4 fruit fly cellular contexts compared by ENCODE assay signal in the genomic region with DNA sequence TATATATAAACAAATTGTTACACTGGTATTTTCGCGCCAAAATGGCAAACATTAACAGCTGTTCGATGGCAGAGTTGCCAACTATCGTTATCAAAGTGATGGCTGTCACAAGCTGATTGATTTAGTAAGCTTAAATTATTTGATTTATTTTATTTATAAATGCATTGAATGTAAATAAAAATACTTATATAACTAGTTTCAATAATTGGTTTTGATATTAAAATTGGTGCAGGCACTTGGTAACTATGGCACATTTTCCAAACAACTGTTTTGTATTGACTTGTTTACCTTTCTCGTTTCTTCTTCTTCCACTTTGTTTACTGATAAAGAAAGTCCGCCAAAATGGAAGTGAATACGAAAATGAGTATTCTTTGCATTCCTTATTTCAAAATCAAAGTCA.
TF ChIP-seq lines count a peak whose summit lies in the region.

A gene (minus strand): TSS at position 84 of the 400 bp plus-strand sequence.

- TF ChIP-seq CTCF in whole organism, embryonic (GFP tag; optimal IDR thresholded peaks at IDR 0.05; lab: Kevin White, UChicago) = peak; percentile 6

TF ChIP-seq in whole organism, adult, 20 proteins besides CTCF, POLR2A, EP300 and RAD21:
- no peak for TF ChIP-seq CG5204 (GFP tag; optimal IDR thresholded peaks at IDR 0.05; lab: Kevin White, UChicago)
- no peak for TF ChIP-seq toe (GFP tag; optimal IDR thresholded peaks at IDR 0.05; lab: Kevin White, UChicago)
- TF ChIP-seq kay (GFP tag; lab: Kevin White, UChicago; ENCODE audit: borderline replicate concordance) = peak; percentile 87
- TF ChIP-seq CG1620 (GFP tag; optimal IDR thresholded peaks at IDR 0.05; lab: Kevin White, UChicago) = peak; percentile 16
- TF ChIP-seq CG33017 (tag; optimal IDR thresholded peaks at IDR 0.05; lab: Kevin White, UChicago) = no peak
- TF ChIP-seq pad (GFP tag; optimal IDR thresholded peaks at IDR 0.05; lab: Kevin White, UChicago) = peak; percentile 1
- TF ChIP-seq CG7045 (GFP tag; optimal IDR thresholded peaks at IDR 0.05; lab: Kevin White, UChicago) = no peak
- no peak for TF ChIP-seq cnc (optimal IDR thresholded peaks at IDR 0.05; lab: Kevin White, UChicago)
- no peak for TF ChIP-seq Hr96 (GFP tag; optimal IDR thresholded peaks at IDR 0.05; lab: Kevin White, UChicago)
- TF ChIP-seq Crg-1 (GFP tag; optimal IDR thresholded peaks at IDR 0.05; lab: Kevin White, UChicago) = no peak
- TF ChIP-seq CG14711 (tag; optimal IDR thresholded peaks at IDR 0.05; lab: Kevin White, UChicago) = peak; percentile 90
- TF ChIP-seq Clk (GFP tag; optimal IDR thresholded peaks at IDR 0.05; lab: Kevin White, UChicago) = no peak
- TF ChIP-seq CG7101 (tag; optimal IDR thresholded peaks at IDR 0.05; lab: Kevin White, UChicago) = no peak
- no peak for TF ChIP-seq CG11617 (GFP tag; optimal IDR thresholded peaks at IDR 0.05; lab: Kevin White, UChicago)
- TF ChIP-seq CG12768 (GFP tag; optimal IDR thresholded peaks at IDR 0.05; lab: Kevin White, UChicago) = no peak
- no peak for TF ChIP-seq tj (GFP tag; optimal IDR thresholded peaks at IDR 0.05; lab: Kevin White, UChicago)
- TF ChIP-seq bab1 (GFP tag; optimal IDR thresholded peaks at IDR 0.05; lab: Kevin White, UChicago) = peak; percentile 32
TF ChIP-seq in whole organism, adult: peak in this region for 5.

TF ChIP-seq in whole organism, embryonic, 481 proteins besides CTCF, POLR2A, EP300 and RAD21 (continues in another document):
- TF ChIP-seq CG2116 (GFP tag; optimal IDR thresholded peaks at IDR 0.05; lab: Kevin White, UChicago) = peak; percentile 3
- TF ChIP-seq Dll (GFP tag; IDR thresholded peaks at IDR 0.05; lab: Robert Waterston, UW; ENCODE audit: partially characterized antibody) = peak; percentile 23; the same call in 1 of the 4 replicates
- TF ChIP-seq CG10431 (GFP tag; optimal IDR thresholded peaks at IDR 0.05; lab: Kevin White, UChicago) = no peak
- TF ChIP-seq Trl (optimal IDR thresholded peaks at IDR 0.05; lab: Kevin White, UChicago) = no peak
- TF ChIP-seq Trl (GFP tag; optimal IDR thresholded peaks at IDR 0.05; lab: Kevin White, UChicago) = no peak
- no peak for TF ChIP-seq pb (GFP tag; optimal IDR thresholded peaks at IDR 0.05; lab: Kevin White, UChicago)
- TF ChIP-seq E2f2 (GFP tag; IDR thresholded peaks at IDR 0.05; lab: Robert Waterston, UW) = peak; percentile 91
- TF ChIP-seq phol (tag; optimal IDR thresholded peaks at IDR 0.05; lab: Kevin White, UChicago) = peak; percentile 99
- peak; percentile 33 for TF ChIP-seq CG15514 (GFP tag; optimal IDR thresholded peaks at IDR 0.05; lab: Kevin White, UChicago)
- TF ChIP-seq CG3847 (GFP tag; IDR thresholded peaks at IDR 0.05; lab: Robert Waterston, UW) = peak; percentile 57
- peak; percentile 31 for TF ChIP-seq CG14710 (tag; optimal IDR thresholded peaks at IDR 0.05; lab: Kevin White, UChicago)
- TF ChIP-seq HmgZ (tag; optimal IDR thresholded peaks at IDR 0.05; lab: Kevin White, UChicago) = peak; percentile 6
- TF ChIP-seq BEAF-32 (GFP tag; optimal IDR thresholded peaks at IDR 0.05; lab: Kevin White, UChicago) = peak; percentile 48
- no peak for TF ChIP-seq NC2α (GFP tag; optimal IDR thresholded peaks at IDR 0.05; lab: Kevin White, UChicago)
- TF ChIP-seq amos (GFP tag; IDR thresholded peaks at IDR 0.05; lab: Robert Waterston, UW; ENCODE audit: partially characterized antibody) = peak; percentile 22; the same call in 1 of the 2 replicates
- TF ChIP-seq Sox100B (GFP tag; optimal IDR thresholded peaks at IDR 0.05; lab: Kevin White, UChicago) = peak; percentile 44
- peak; percentile 37 for TF ChIP-seq Dref (GFP tag; IDR thresholded peaks at IDR 0.05; lab: Robert Waterston, UW)
- TF ChIP-seq E2f1 (GFP tag; IDR thresholded peaks at IDR 0.05; lab: Robert Waterston, UW) = peak; percentile 86
- 0 out of 2 replicates have a peak, but pooled peaks have one; percentile 23 for TF ChIP-seq vvl (GFP tag; IDR thresholded peaks at IDR 0.05; lab: Robert Waterston, UW)
- TF ChIP-seq CG15601 (tag; optimal IDR thresholded peaks at IDR 0.05; lab: Kevin White, UChicago) = peak; percentile 24
- TF ChIP-seq sug (tag; optimal IDR thresholded peaks at IDR 0.05; lab: Kevin White, UChicago) = peak; percentile 25
- peak; percentile 40 for TF ChIP-seq Meics (GFP tag; optimal IDR thresholded peaks at IDR 0.05; lab: Kevin White, UChicago)
- TF ChIP-seq CG12659 (GFP tag; optimal IDR thresholded peaks at IDR 0.05; lab: Kevin White, UChicago) = peak; percentile 34

TF ChIP-seq in whole organism, prepupa, 60 proteins besides CTCF, POLR2A, EP300 and RAD21 (continues in another document):
- no peak for TF ChIP-seq spab (GFP tag; optimal IDR thresholded peaks at IDR 0.05; lab: Kevin White, UChicago)
- no peak for TF ChIP-seq CG8119 (GFP tag; IDR thresholded peaks at IDR 0.05; lab: Robert Waterston, UW)
- TF ChIP-seq achi (GFP tag; optimal IDR thresholded peaks at IDR 0.05; lab: Kevin White, UChicago) = peak; percentile 36
- no peak for TF ChIP-seq CG8319 (GFP tag; optimal IDR thresholded peaks at IDR 0.05; lab: Kevin White, UChicago)
- no peak for TF ChIP-seq Sox102F (GFP tag; optimal IDR thresholded peaks at IDR 0.05; lab: Kevin White, UChicago)
- no peak for TF ChIP-seq CG15336 (GFP tag; IDR thresholded peaks at IDR 0.05; lab: Robert Waterston, UW)
- TF ChIP-seq pdm3 (GFP tag; optimal IDR thresholded peaks at IDR 0.05; lab: Kevin White, UChicago) = no peak
- TF ChIP-seq CG10669 (GFP tag; optimal IDR thresholded peaks at IDR 0.05; lab: Kevin White, UChicago) = no peak
- no peak for TF ChIP-seq lz (GFP tag; optimal IDR thresholded peaks at IDR 0.05; lab: Kevin White, UChicago)
- TF ChIP-seq CG1621 (tag; optimal IDR thresholded peaks at IDR 0.05; lab: Kevin White, UChicago) = no peak
- no peak for TF ChIP-seq CG3032 (tag; optimal IDR thresholded peaks at IDR 0.05; lab: Kevin White, UChicago)
- TF ChIP-seq CG9139 (GFP tag; optimal IDR thresholded peaks at IDR 0.05; lab: Kevin White, UChicago) = no peak
- TF ChIP-seq Sox14 (GFP tag; optimal IDR thresholded peaks at IDR 0.05; lab: Kevin White, UChicago) = no peak
- no peak for TF ChIP-seq cyc (GFP tag; optimal IDR thresholded peaks at IDR 0.05; lab: Kevin White, UChicago)
- no peak for TF ChIP-seq dsx (GFP tag; optimal IDR thresholded peaks at IDR 0.05; lab: Kevin White, UChicago; ENCODE audit: poor library complexity, severe bottlenecking)
- no peak for TF ChIP-seq ss (GFP tag; optimal IDR thresholded peaks at IDR 0.05; lab: Kevin White, UChicago)
- TF ChIP-seq CG4318 (GFP tag; optimal IDR thresholded peaks at IDR 0.05; lab: Kevin White, UChicago) = no peak
- TF ChIP-seq Smox (GFP tag; optimal IDR thresholded peaks at IDR 0.05; lab: Kevin White, UChicago) = peak; percentile 16
- TF ChIP-seq Hr39 (GFP tag; optimal IDR thresholded peaks at IDR 0.05; lab: Kevin White, UChicago) = no peak
- no peak for TF ChIP-seq CG7368 (GFP tag; optimal IDR thresholded peaks at IDR 0.05; lab: Kevin White, UChicago)
- TF ChIP-seq Eip78C (GFP tag; lab: Kevin White, UChicago) = peak; percentile 54
- TF ChIP-seq CG11902 (GFP tag; optimal IDR thresholded peaks at IDR 0.05; lab: Kevin White, UChicago) = no peak
- TF ChIP-seq svp (GFP tag; lab: Kevin White, UChicago) = peak; percentile 63
- no peak for TF ChIP-seq Eip75B (GFP tag; optimal IDR thresholded peaks at IDR 0.05; lab: Kevin White, UChicago)
- TF ChIP-seq CG6163 (GFP tag; IDR thresholded peaks at IDR 0.05; lab: Robert Waterston, UW) = no peak
- no peak for TF ChIP-seq CG6808 (GFP tag; optimal IDR thresholded peaks at IDR 0.05; lab: Kevin White, UChicago)
- TF ChIP-seq esn (GFP tag; optimal IDR thresholded peaks at IDR 0.05; lab: Kevin White, UChicago) = no peak

TF ChIP-seq in whole organism, wandering third instar larva, 38 proteins besides CTCF, POLR2A, EP300 and RAD21:
- TF ChIP-seq HLH106 (tag; optimal IDR thresholded peaks at IDR 0.05; lab: Kevin White, UChicago) = peak; percentile 28
- no peak for TF ChIP-seq jim (GFP tag; optimal IDR thresholded peaks at IDR 0.05; lab: Kevin White, UChicago)
- peak in 1 of 2 experiments; percentile 16 for TF ChIP-seq foxo (GFP tag; optimal IDR thresholded peaks at IDR 0.05; lab: Kevin White, UChicago)
- TF ChIP-seq tai (GFP tag; optimal IDR thresholded peaks at IDR 0.05; lab: Kevin White, UChicago) = no peak
- peak; percentile 29 for TF ChIP-seq rgr (GFP tag; optimal IDR thresholded peaks at IDR 0.05; lab: Kevin White, UChicago)
- TF ChIP-seq fru (GFP tag; optimal IDR thresholded peaks at IDR 0.05; lab: Kevin White, UChicago) = no peak
- peak; percentile 10 for TF ChIP-seq h (GFP tag; optimal IDR thresholded peaks at IDR 0.05; lab: Kevin White, UChicago)
- peak; percentile 41 for TF ChIP-seq Dif (GFP tag; optimal IDR thresholded peaks at IDR 0.05; lab: Kevin White, UChicago; ENCODE audit: partially characterized antibody)
TF ChIP-seq in whole organism, wandering third instar larva: peak in this region for 5.
